Fruit fly (Drosophila melanogaster) whole organism, wandering third instar larva: Measurements from ENCODE around the gene sick.

Experiments
- N ChIP-seq: fragments of >200 bp; optimal IDR thresholded peaks from 2 replicates; lab custom pipeline; 2018; ENCODE audit warnings: missing biosample characterization, missing external identifiers, missing genetic modification characterization
- dl ChIP-seq, 2 experiments: fragments of 175-275, 200-275 bp in 1 of 2; fragments of 200-275 bp in 1 of 2; sonication (Bioruptor generic); optimal IDR thresholded peaks; lab custom pipeline; 2018; ENCODE audit warnings: mild to moderate bottlenecking in 2 of 2, missing biosample characterization in 2 of 2, missing genetic modification characterization in 2 of 2, moderate library complexity in 2 of 2; ENCODE audit not compliant: partially characterized antibody in 2 of 2, insufficient read depth in 1 of 2
- jim ChIP-seq: fragments of 175-275, 200-325 bp; sonication (Bioruptor generic); optimal IDR thresholded peaks from 2 replicates; lab custom pipeline; 2016; ENCODE audit warnings: missing biosample characterization, mild to moderate bottlenecking, missing genetic modification characterization
- psq ChIP-seq: fragments of 200-800 bp; sonication (Bioruptor generic); optimal IDR thresholded peaks from 3 replicates; lab custom pipeline; 2017; ENCODE audit warnings: missing biosample characterization, mild to moderate bottlenecking, missing genetic modification characterization, moderate library complexity
- rgr ChIP-seq: fragments of 200-800 bp; sonication (Bioruptor generic); optimal IDR thresholded peaks from 3 replicates; lab custom pipeline; 2016; ENCODE audit warnings: missing biosample characterization, mild to moderate bottlenecking, missing genetic modification characterization

dm6 chr2L:19774278-19774677 is 21.9 kb upstream of the sick start:
- TF ChIP-seq jim (GFP tag; lab: Kevin White, UChicago), result no peak
- TF ChIP-seq dl (GFP tag; optimal IDR thresholded peaks at IDR 0.05; lab: Kevin White, UChicago; ENCODE audit: insufficient read depth in 1 of 2, partially characterized antibody in 2 of 2), result no peak
- TF ChIP-seq N (GFP tag; lab: Kevin White, UChicago), result no peak
- no peak for TF ChIP-seq psq (GFP tag; lab: Kevin White, UChicago)
- no peak for TF ChIP-seq rgr (GFP tag; lab: Kevin White, UChicago)
